1 fruit fly cellular context compared by ENCODE assay signal in the genomic region with DNA sequence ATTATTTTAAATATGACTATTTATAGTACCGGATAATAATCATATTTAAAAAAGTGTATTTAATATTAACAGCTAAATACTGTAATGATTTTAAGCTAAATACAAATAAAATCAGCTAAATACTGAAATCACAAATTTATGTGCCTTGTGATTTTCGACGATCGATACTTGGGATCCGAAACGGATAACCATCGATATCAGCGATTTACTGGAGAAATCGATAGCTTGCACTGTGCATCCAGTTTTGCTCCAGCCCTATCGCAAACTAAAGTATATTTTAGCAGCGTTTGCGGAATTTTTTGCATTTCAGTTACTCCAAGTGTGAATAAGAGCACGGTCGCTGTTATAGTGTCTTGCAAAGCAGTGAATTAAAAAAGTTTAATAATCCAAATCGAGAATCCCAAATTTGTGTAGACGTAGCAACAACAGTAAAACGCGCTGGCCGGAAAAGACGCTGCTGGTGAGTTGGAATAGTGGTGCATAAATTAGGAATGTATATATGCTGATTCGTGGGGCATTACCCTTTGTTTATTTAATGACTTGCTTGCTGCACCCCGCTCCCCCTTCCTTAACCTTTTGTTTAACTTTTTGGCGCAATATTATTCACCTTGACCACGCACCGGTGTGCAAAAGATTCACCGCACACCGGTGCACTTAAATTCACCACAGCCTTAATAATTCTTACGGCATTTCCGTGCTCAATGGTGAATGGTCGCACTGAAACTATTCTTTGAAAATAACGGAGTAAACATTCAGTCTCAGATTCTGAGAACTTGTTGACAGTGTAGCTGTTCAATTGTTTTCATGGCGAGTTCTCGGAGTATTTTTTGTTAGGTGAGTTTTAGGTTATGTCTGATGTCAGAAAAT.
TF ChIP-seq lines count a peak whose summit lies in the region.

A gene (plus strand): TSS at position 238 of the 867 bp plus-strand sequence.
A gene (plus strand): TSS at position 238 of the 867 bp plus-strand sequence.

TF ChIP-seq in whole organism, embryonic, 481 proteins besides CTCF, POLR2A, EP300 and RAD21 (continued from another document and continues in another):
- TF ChIP-seq CG2129 (GFP tag; IDR thresholded peaks at IDR 0.05; lab: Robert Waterston, UW; ENCODE audit: partially characterized antibody) (peak; percentile 61), exex (tag; optimal IDR thresholded peaks at IDR 0.05; lab: Kevin White, UChicago) (no peak), chinmo (GFP tag; IDR thresholded peaks at IDR 0.05; lab: Robert Waterston, UW; ENCODE audit: partially characterized antibody) (peak; percentile 92), Spps (tag; optimal IDR thresholded peaks at IDR 0.05; lab: Kevin White, UChicago) (no peak), toy (GFP tag; IDR thresholded peaks at IDR 0.05; lab: Robert Waterston, UW) (no peak), Bdp1 (GFP tag; optimal IDR thresholded peaks at IDR 0.05; lab: Kevin White, UChicago) (no peak), ara (GFP tag; IDR thresholded peaks at IDR 0.05; lab: Robert Waterston, UW) (no peak), CG3065 (GFP tag; optimal IDR thresholded peaks at IDR 0.05; lab: Kevin White, UChicago) (no peak), CG10366 (GFP tag; IDR thresholded peaks at IDR 0.05; lab: Robert Waterston, UW) (no peak), CG6765 (GFP tag; optimal IDR thresholded peaks at IDR 0.05; lab: Kevin White, UChicago) (no peak), pita (GFP tag; optimal IDR thresholded peaks at IDR 0.05; lab: Kevin White, UChicago) (no peak), CG18011 (GFP tag; optimal IDR thresholded peaks at IDR 0.05; lab: Kevin White, UChicago) (no peak), pum (GFP tag; optimal IDR thresholded peaks at IDR 0.05; lab: Kevin White, UChicago) (no peak), CG1602 (GFP tag; optimal IDR thresholded peaks at IDR 0.05; lab: Kevin White, UChicago) (no peak), CG33557 (GFP tag; optimal IDR thresholded peaks at IDR 0.05; lab: Kevin White, UChicago) (no peak), slou (GFP tag; optimal IDR thresholded peaks at IDR 0.05; lab: Kevin White, UChicago) (no peak), CG2875 (GFP tag; optimal IDR thresholded peaks at IDR 0.05; lab: Kevin White, UChicago) (peak; percentile 8), gro (GFP tag; optimal IDR thresholded peaks at IDR 0.05; lab: Kevin White, UChicago) (peak; percentile 2), CG17612 (GFP tag; IDR thresholded peaks at IDR 0.05; lab: Robert Waterston, UW) (no peak), CG1647 (GFP tag; optimal IDR thresholded peaks at IDR 0.05; lab: Kevin White, UChicago) (no peak), CG9797 (GFP tag; optimal IDR thresholded peaks at IDR 0.05; lab: Kevin White, UChicago) (peak; percentile 59), CG12104 (GFP tag; optimal IDR thresholded peaks at IDR 0.05; lab: Kevin White, UChicago) (no peak), CG15073 (GFP tag; optimal IDR thresholded peaks at IDR 0.05; lab: Kevin White, UChicago) (no peak), CG2678 (tag; optimal IDR thresholded peaks at IDR 0.05; lab: Kevin White, UChicago) (no peak), bcd (GFP tag; optimal IDR thresholded peaks at IDR 0.05; lab: Kevin White, UChicago) (no peak), CG1603 (tag; optimal IDR thresholded peaks at IDR 0.05; lab: Kevin White, UChicago) (peak; percentile 65), en (GFP tag; optimal IDR thresholded peaks at IDR 0.05; lab: Kevin White, UChicago) (no peak), Fer2 (tag; optimal IDR thresholded peaks at IDR 0.05; lab: Kevin White, UChicago) (no peak), phol (tag; optimal IDR thresholded peaks at IDR 0.05; lab: Kevin White, UChicago) (peak; percentile 31), Dek (tag; optimal IDR thresholded peaks at IDR 0.05; lab: Kevin White, UChicago) (no peak), sim (GFP tag; IDR thresholded peaks at IDR 0.05; lab: Robert Waterston, UW) (no peak), CG2889 (GFP tag; IDR thresholded peaks at IDR 0.05; lab: Robert Waterston, UW) (no peak), CG9215 (GFP tag; IDR thresholded peaks at IDR 0.05; lab: Robert Waterston, UW) (no peak), Sry-β (GFP tag; optimal IDR thresholded peaks at IDR 0.05; lab: Kevin White, UChicago) (no peak), Ssrp (tag; optimal IDR thresholded peaks at IDR 0.05; lab: Kevin White, UChicago) (no peak), Oli (tag; optimal IDR thresholded peaks at IDR 0.05; lab: Kevin White, UChicago) (no peak), CG5180 (GFP tag; optimal IDR thresholded peaks at IDR 0.05; lab: Kevin White, UChicago) (no peak), ssp (GFP tag; IDR thresholded peaks at IDR 0.05; lab: Robert Waterston, UW) (no peak), lmd (GFP tag; IDR thresholded peaks at IDR 0.05; lab: Robert Waterston, UW) (no peak), Nf-YC (tag; optimal IDR thresholded peaks at IDR 0.05; lab: Kevin White, UChicago) (no peak), CG6254 (GFP tag; optimal IDR thresholded peaks at IDR 0.05; lab: Kevin White, UChicago) (no peak), H15 (GFP tag; IDR thresholded peaks at IDR 0.05; lab: Robert Waterston, UW) (no peak), stwl (tag; optimal IDR thresholded peaks at IDR 0.05; lab: Kevin White, UChicago) (peak; percentile 76), CG14441 (GFP tag; IDR thresholded peaks at IDR 0.05; lab: Robert Waterston, UW) (no peak), C15 (GFP tag; IDR thresholded peaks at IDR 0.05; lab: Robert Waterston, UW) (no peak), NC2β (GFP tag; optimal IDR thresholded peaks at IDR 0.05; lab: Kevin White, UChicago) (no peak), Gug (GFP tag; IDR thresholded peaks at IDR 0.05; lab: Robert Waterston, UW) (no peak), Chrac-16 (GFP tag; optimal IDR thresholded peaks at IDR 0.05; lab: Kevin White, UChicago) (no peak), sug (tag; optimal IDR thresholded peaks at IDR 0.05; lab: Kevin White, UChicago) (no peak), CG8359 (GFP tag; optimal IDR thresholded peaks at IDR 0.05; lab: Kevin White, UChicago; ENCODE audit: borderline replicate concordance) (no peak), Myb (GFP tag; optimal IDR thresholded peaks at IDR 0.05; lab: Kevin White, UChicago) (peak; percentile 96), nmo (GFP tag; optimal IDR thresholded peaks at IDR 0.05; lab: Kevin White, UChicago) (peak; percentile 31), CG2120 (GFP tag; optimal IDR thresholded peaks at IDR 0.05; lab: Kevin White, UChicago) (no peak), ken (GFP tag; IDR thresholded peaks at IDR 0.05; lab: Robert Waterston, UW) (no peak), CG31441 (GFP tag; IDR thresholded peaks at IDR 0.05; lab: Robert Waterston, UW) (peak; percentile 77), CG5245 (GFP tag; optimal IDR thresholded peaks at IDR 0.05; lab: Kevin White, UChicago) (no peak), tup (GFP tag; optimal IDR thresholded peaks at IDR 0.05; lab: Kevin White, UChicago) (no peak), nau (GFP tag; optimal IDR thresholded peaks at IDR 0.05; lab: Kevin White, UChicago) (peak; percentile 15), CG3847 (GFP tag; IDR thresholded peaks at IDR 0.05; lab: Robert Waterston, UW) (no peak), Hr3 (GFP tag; optimal IDR thresholded peaks at IDR 0.05; lab: Kevin White, UChicago) (no peak), mam (GFP tag; optimal IDR thresholded peaks at IDR 0.05; lab: Kevin White, UChicago) (no peak), rib (GFP tag; IDR thresholded peaks at IDR 0.05; lab: Robert Waterston, UW) (peak; percentile 36; the same call in 1 of the 2 replicates), klu (GFP tag; IDR thresholded peaks at IDR 0.05; lab: Robert Waterston, UW) (no peak), bbx (GFP tag; IDR thresholded peaks at IDR 0.05; lab: Robert Waterston, UW; ENCODE audit: partially characterized antibody) (peak; percentile 97), GATAe (GFP tag; conservative IDR thresholded peaks at IDR 0.05; lab: Robert Waterston, UW) (no peak), ftz-f1 (GFP tag; optimal IDR thresholded peaks at IDR 0.05; lab: Kevin White, UChicago) (no peak), zen2 (GFP tag; IDR thresholded peaks at IDR 0.05; lab: Robert Waterston, UW; ENCODE audit: partially characterized antibody) (peak; percentile 89), Neu2 (GFP tag; optimal IDR thresholded peaks at IDR 0.05; lab: Kevin White, UChicago; ENCODE audit: borderline replicate concordance) (no peak), Atf-2 (GFP tag; optimal IDR thresholded peaks at IDR 0.05; lab: Kevin White, UChicago) (no peak), CG15601 (tag; optimal IDR thresholded peaks at IDR 0.05; lab: Kevin White, UChicago) (peak; percentile 34), ranshi (GFP tag; IDR thresholded peaks at IDR 0.05; lab: Robert Waterston, UW) (no peak), CG12155 (GFP tag; optimal IDR thresholded peaks at IDR 0.05; lab: Kevin White, UChicago) (no peak), onecut (GFP tag; IDR thresholded peaks at IDR 0.05; lab: Robert Waterston, UW) (peak; percentile 57; the same call in 1 of the 2 replicates), CG1792 (GFP tag; optimal IDR thresholded peaks at IDR 0.05; lab: Kevin White, UChicago) (no peak), CG12659 (GFP tag; optimal IDR thresholded peaks at IDR 0.05; lab: Kevin White, UChicago) (peak; percentile 58), Sin3A (optimal IDR thresholded peaks at IDR 0.05; lab: Kevin White, UChicago) (peak; percentile 65), Lim3 (GFP tag; IDR thresholded peaks at IDR 0.05; lab: Robert Waterston, UW) (no peak), CG7556 (GFP tag; optimal IDR thresholded peaks at IDR 0.05; lab: Kevin White, UChicago) (no peak), CG18764 (GFP tag; optimal IDR thresholded peaks at IDR 0.05; lab: Kevin White, UChicago) (no peak), Stat92E (GFP tag; optimal IDR thresholded peaks at IDR 0.05; lab: Kevin White, UChicago) (peak in 1 of 3 experiments; percentile 93), Hr51 (GFP tag; optimal IDR thresholded peaks at IDR 0.05; lab: Kevin White, UChicago) (no peak), abd-A (tag; optimal IDR thresholded peaks at IDR 0.05; lab: Kevin White, UChicago) (no peak), CG17328 (GFP tag; IDR thresholded peaks at IDR 0.05; lab: Robert Waterston, UW) (no peak), zfh2 (GFP tag; optimal IDR thresholded peaks at IDR 0.05; lab: Kevin White, UChicago) (no peak), Ets65A (GFP tag; lab: Kevin White, UChicago) (no peak), Hr39 (optimal IDR thresholded peaks at IDR 0.05; lab: Kevin White, UChicago) (no peak), CG31388 (GFP tag; optimal IDR thresholded peaks at IDR 0.05; lab: Kevin White, UChicago) (no peak), sr (GFP tag; IDR thresholded peaks at IDR 0.05; lab: Robert Waterston, UW) (no peak), CG30403 (GFP tag; optimal IDR thresholded peaks at IDR 0.05; lab: Kevin White, UChicago) (no peak), CG14965 (GFP tag; optimal IDR thresholded peaks at IDR 0.05; lab: Kevin White, UChicago; ENCODE audit: borderline replicate concordance) (no peak), CG9876 (GFP tag; optimal IDR thresholded peaks at IDR 0.05; lab: Kevin White, UChicago) (no peak), maf-S (GFP tag; optimal IDR thresholded peaks at IDR 0.05; lab: Kevin White, UChicago) (no peak), amos (GFP tag; IDR thresholded peaks at IDR 0.05; lab: Robert Waterston, UW; ENCODE audit: partially characterized antibody) (peak; percentile 96), cas (GFP tag; IDR thresholded peaks at IDR 0.05; lab: Robert Waterston, UW) (no peak), CG13775 (GFP tag; optimal IDR thresholded peaks at IDR 0.05; lab: Kevin White, UChicago) (peak; percentile 4), Abd-B (GFP tag; optimal IDR thresholded peaks at IDR 0.05; lab: Kevin White, UChicago) (peak; percentile 38), Hmx (GFP tag; optimal IDR thresholded peaks at IDR 0.05; lab: Kevin White, UChicago) (no peak), Camta (GFP tag; optimal IDR thresholded peaks at IDR 0.05; lab: Kevin White, UChicago) (no peak), HmgD (GFP tag; optimal IDR thresholded peaks at IDR 0.05; lab: Kevin White, UChicago) (no peak), peb (GFP tag; IDR thresholded peaks at IDR 0.05; lab: Robert Waterston, UW) (no peak), CG6689 (GFP tag; IDR thresholded peaks at IDR 0.05; lab: Robert Waterston, UW) (no peak), NC2α (GFP tag; optimal IDR thresholded peaks at IDR 0.05; lab: Kevin White, UChicago) (no peak), CG15696 (tag; optimal IDR thresholded peaks at IDR 0.05; lab: Kevin White, UChicago) (no peak), Hey (tag; optimal IDR thresholded peaks at IDR 0.05; lab: Kevin White, UChicago) (no peak), crol (GFP tag; IDR thresholded peaks at IDR 0.05; lab: Robert Waterston, UW) (peak; percentile 87), ash1 (GFP tag; optimal IDR thresholded peaks at IDR 0.05; lab: Kevin White, UChicago) (no peak), CG30020 (tag; optimal IDR thresholded peaks at IDR 0.05; lab: Kevin White, UChicago) (peak; percentile 39), CG16863 (GFP tag; optimal IDR thresholded peaks at IDR 0.05; lab: Kevin White, UChicago) (no peak), row (GFP tag; IDR thresholded peaks at IDR 0.05; lab: Robert Waterston, UW) (peak; percentile 74), mld (GFP tag; IDR thresholded peaks at IDR 0.05; lab: Robert Waterston, UW; ENCODE audit: partially characterized antibody) (peak; percentile 97), ERR (GFP tag; optimal IDR thresholded peaks at IDR 0.05; lab: Kevin White, UChicago) (no peak), yki (optimal IDR thresholded peaks at IDR 0.05; lab: Kevin White, UChicago) (no peak), HLH4C (GFP tag; IDR thresholded peaks at IDR 0.05; lab: Robert Waterston, UW; ENCODE audit: partially characterized antibody) (peak; percentile 99), bab2 (GFP tag; optimal IDR thresholded peaks at IDR 0.05; lab: Kevin White, UChicago) (no peak), D19A (tag; optimal IDR thresholded peaks at IDR 0.05; lab: Kevin White, UChicago) (peak; percentile 63), D19B (GFP tag; optimal IDR thresholded peaks at IDR 0.05; lab: Kevin White, UChicago) (no peak), NfI (GFP tag; optimal IDR thresholded peaks at IDR 0.05; lab: Kevin White, UChicago) (no peak), Meics (GFP tag; optimal IDR thresholded peaks at IDR 0.05; lab: Kevin White, UChicago) (no peak), CG3995 (GFP tag; optimal IDR thresholded peaks at IDR 0.05; lab: Kevin White, UChicago) (peak; percentile 99), CG11456 (GFP tag; IDR thresholded peaks at IDR 0.05; lab: Robert Waterston, UW) (no peak; the same call in 2 of the 3 replicates), dati (GFP tag; IDR thresholded peaks at IDR 0.05; lab: Robert Waterston, UW) (no peak), kni (GFP tag; optimal IDR thresholded peaks at IDR 0.05; lab: Kevin White, UChicago) (no peak), Lhr (GFP tag; optimal IDR thresholded peaks at IDR 0.05; lab: Kevin White, UChicago) (peak; percentile 22), eve (GFP tag; optimal IDR thresholded peaks at IDR 0.05; lab: Kevin White, UChicago) (peak in 1 of 2 experiments; percentile 82), CG34224 (GFP tag; IDR thresholded peaks at IDR 0.05; lab: Robert Waterston, UW; ENCODE audit: partially characterized antibody) (peak; percentile 92)
